Worm (Caenorhabditis elegans) whole organism, L4/young adult: ENCODE measurements around the gene rpl-23.

ENCODE experiments used
- W03F9.2 ChIP-seq: fragments of 150-350 bp; optimal IDR thresholded peaks from 2 replicates; lab custom pipeline; 2014; ENCODE audit warnings: missing biosample characterization, missing genetic modification characterization
- dao-5 ChIP-seq: sonication (generic microtip); optimal IDR thresholded peaks from 2 replicates; lab custom pipeline; 2016; ENCODE audit warnings: missing genotype, missing genetic modification characterization, moderate library complexity, missing compliant biosample characterization

ce11 chrIII:5667952-5668489 is 37.9 kb downstream of the rpl-23 start:
- TF ChIP-seq dao-5 (tag; lab: Kevin White, UChicago) (no peak), W03F9.2 (tag; lab: Kevin White, UChicago) (no peak)
